Fruit fly (Drosophila melanogaster): Measurements from ENCODE around the gene CG43321.

Gene CG43321

dm6 chr2L:7039342-7039684, 27.3 kb downstream of the CG43321 start (continued):
- TF ChIP-seq CG11762 (GFP tag; optimal IDR thresholded peaks at IDR 0.05; ENCODE audit: insufficient read depth) (peak; percentile 60), CG11294 (GFP tag; IDR thresholded peaks at IDR 0.05) (peak; percentile 62; the same call in 1 of the 2 replicates), CG3032 (tag; optimal IDR thresholded peaks at IDR 0.05) (peak; percentile 9), esn (GFP tag; optimal IDR thresholded peaks at IDR 0.05) (peak; percentile 90), Ets21C (GFP tag; optimal IDR thresholded peaks at IDR 0.05) (peak; percentile 81), achi (GFP tag; optimal IDR thresholded peaks at IDR 0.05) (peak; percentile 64), Hr38 (GFP tag; optimal IDR thresholded peaks at IDR 0.05) (no peak), CG8632 (GFP tag; optimal IDR thresholded peaks at IDR 0.05) (peak; percentile 23), fd59A (GFP tag; optimal IDR thresholded peaks at IDR 0.05) (peak; percentile 14), CG8319 (GFP tag; optimal IDR thresholded peaks at IDR 0.05) (peak; percentile 50), CG3919 (GFP tag; optimal IDR thresholded peaks at IDR 0.05) (peak; percentile 45), fd85E (GFP tag; optimal IDR thresholded peaks at IDR 0.05) (no peak), CG6792 (GFP tag; optimal IDR thresholded peaks at IDR 0.05) (peak; percentile 48), CG9139 (GFP tag; optimal IDR thresholded peaks at IDR 0.05) (no peak), cyc (GFP tag; optimal IDR thresholded peaks at IDR 0.05) (peak; percentile 64), CG1621 (tag; optimal IDR thresholded peaks at IDR 0.05) (no peak), Hr4 (GFP tag; optimal IDR thresholded peaks at IDR 0.05) (peak; percentile 74), ss (GFP tag; optimal IDR thresholded peaks at IDR 0.05) (no peak), CG15336 (GFP tag; IDR thresholded peaks at IDR 0.05) (peak; percentile 81), Hr39 (GFP tag; optimal IDR thresholded peaks at IDR 0.05) (peak; percentile 83), CG6163 (GFP tag; IDR thresholded peaks at IDR 0.05) (peak; percentile 52; the same call in 1 of the 3 replicates), CG10631 (GFP tag; optimal IDR thresholded peaks at IDR 0.05) (peak; percentile 23), svp (GFP tag) (peak; percentile 85), CG8119 (GFP tag; IDR thresholded peaks at IDR 0.05) (peak; percentile 75; the same call in 2 of the 3 replicates), OdsH (GFP tag; optimal IDR thresholded peaks at IDR 0.05) (peak; percentile 81), Smox (GFP tag; optimal IDR thresholded peaks at IDR 0.05) (peak; percentile 70), vri (GFP tag; optimal IDR thresholded peaks at IDR 0.05) (peak; percentile 82), Eip75B (GFP tag; optimal IDR thresholded peaks at IDR 0.05) (peak; percentile 57), CG11902 (GFP tag; optimal IDR thresholded peaks at IDR 0.05) (no peak), Gug (GFP tag; IDR thresholded peaks at IDR 0.05) (0 out of 2 replicates have a peak, but pooled peaks have one; percentile 55), eg (GFP tag; IDR thresholded peaks at IDR 0.05) (peak; percentile 83), CG6808 (GFP tag; optimal IDR thresholded peaks at IDR 0.05) (peak; percentile 27), Eip93F (GFP tag; optimal IDR thresholded peaks at IDR 0.05) (peak; percentile 67), Met (GFP tag; optimal IDR thresholded peaks at IDR 0.05) (peak; percentile 77), Sox102F (GFP tag; optimal IDR thresholded peaks at IDR 0.05) (peak; percentile 57), Eip78C (GFP tag) (peak; percentile 75)

- peak; percentile 80 for TF ChIP-seq CG32006 (GFP tag; optimal IDR thresholded peaks at IDR 0.05)
- TF ChIP-seq Eip78C (GFP tag) = peak; percentile 81
- peak; percentile 3 for TF ChIP-seq topi (GFP tag; optimal IDR thresholded peaks at IDR 0.05)
- TF ChIP-seq CG3032 (tag; optimal IDR thresholded peaks at IDR 0.05) = no peak
- TF ChIP-seq Hr39 (GFP tag; optimal IDR thresholded peaks at IDR 0.05) = peak; percentile 31
- TF ChIP-seq salr (GFP tag; optimal IDR thresholded peaks at IDR 0.05) = peak in 1 of 2 experiments; percentile 66
- peak; percentile 38 for TF ChIP-seq CG3919 (GFP tag; optimal IDR thresholded peaks at IDR 0.05)
- peak; percentile 21 for TF ChIP-seq lz (GFP tag; optimal IDR thresholded peaks at IDR 0.05)
- peak; percentile 52 for TF ChIP-seq CG6854 (GFP tag; optimal IDR thresholded peaks at IDR 0.05)
- TF ChIP-seq CG6163 (GFP tag; IDR thresholded peaks at IDR 0.05) = peak; percentile 73
- no peak for TF ChIP-seq CG11902 (GFP tag; optimal IDR thresholded peaks at IDR 0.05)
- TF ChIP-seq svp (GFP tag) = peak; percentile 30
- TF ChIP-seq Gug (GFP tag; IDR thresholded peaks at IDR 0.05) = peak; percentile 72
- peak; percentile 43 for TF ChIP-seq Met (GFP tag; optimal IDR thresholded peaks at IDR 0.05)
- peak; percentile 62 for TF ChIP-seq eg (GFP tag; IDR thresholded peaks at IDR 0.05)
- TF ChIP-seq CG34406 (GFP tag; optimal IDR thresholded peaks at IDR 0.05) = no peak
- TF ChIP-seq CG11762 (GFP tag; optimal IDR thresholded peaks at IDR 0.05; ENCODE audit: insufficient read depth) = no peak
- TF ChIP-seq Eip93F (GFP tag; optimal IDR thresholded peaks at IDR 0.05) = no peak
- TF ChIP-seq vri (GFP tag; optimal IDR thresholded peaks at IDR 0.05) = peak; percentile 81
- peak; percentile 50 for TF ChIP-seq CG4318 (GFP tag; optimal IDR thresholded peaks at IDR 0.05)
- TF ChIP-seq Sox102F (GFP tag; optimal IDR thresholded peaks at IDR 0.05) = peak; percentile 61
- TF ChIP-seq Hr38 (GFP tag; optimal IDR thresholded peaks at IDR 0.05) = no peak
- no peak for TF ChIP-seq Ets21C (GFP tag; optimal IDR thresholded peaks at IDR 0.05)
- TF ChIP-seq CG6276 (GFP tag; optimal IDR thresholded peaks at IDR 0.05) = peak; percentile 67
- TF ChIP-seq CG6808 (GFP tag; optimal IDR thresholded peaks at IDR 0.05) = peak; percentile 44
- TF ChIP-seq CG16779 (tag; optimal IDR thresholded peaks at IDR 0.05) = peak; percentile 25
- TF ChIP-seq Sox15 (GFP tag; optimal IDR thresholded peaks at IDR 0.05) = no peak
- TF ChIP-seq pdm3 (GFP tag; optimal IDR thresholded peaks at IDR 0.05) = peak; percentile 50
- peak; percentile 84 for TF ChIP-seq CG15336 (GFP tag; IDR thresholded peaks at IDR 0.05)
- TF ChIP-seq CG8119 (GFP tag; IDR thresholded peaks at IDR 0.05) = peak; percentile 86
- TF ChIP-seq CG6792 (GFP tag; optimal IDR thresholded peaks at IDR 0.05) = no peak
- TF ChIP-seq ss (GFP tag; optimal IDR thresholded peaks at IDR 0.05) = peak in 1 of 2 experiments; percentile 38
Observed at dm6 chr2L:7042150-7042811, 30.2 kb downstream of the CG43321 start.
